Worm (Caenorhabditis elegans): ENCODE measurements around the gene F14H3.3.

- no peak for TF ChIP-seq Y48G9A.11 (GFP tag; IDR thresholded peaks at IDR 0.05)
- TF ChIP-seq attf-4 (tag; optimal IDR thresholded peaks at IDR 0.05): no peak
- TF ChIP-seq unc-62 (GFP tag; optimal IDR thresholded peaks at IDR 0.05 in 1 of 2): no peak
- no peak for TF ChIP-seq unc-62 (tag; optimal IDR thresholded peaks at IDR 0.05)
- no peak for TF ChIP-seq ceh-82 (tag; optimal IDR thresholded peaks at IDR 0.05)
- no peak for TF ChIP-seq unc-39 (tag; optimal IDR thresholded peaks at IDR 0.05)
- TF ChIP-seq jun-1 (tag; optimal IDR thresholded peaks at IDR 0.05): no peak
These were observed 9.6 kb downstream of the F14H3.3 start for ce11 chrV:16043686-16044085.
